Worm (Caenorhabditis elegans) whole organism, L4 larva: ENCODE data around the gene C56G2.5.
A peak's percentile ranks its signal among the peaks of the same experiment; 100 is the strongest.

ENCODE experiments used
- F10B5.3 ChIP-seq: sonication (generic microtip); optimal IDR thresholded peaks from 2 replicates; lab custom pipeline; 2016; ENCODE audit warnings: mild to moderate bottlenecking, missing genetic modification characterization, missing compliant biosample characterization
- F49E8.2 ChIP-seq: sonication (generic microtip); optimal IDR thresholded peaks from 2 replicates; lab custom pipeline; 2016; ENCODE audit warnings: missing compliant biosample characterization, mild to moderate bottlenecking, missing genetic modification characterization, borderline replicate concordance
- ceh-32 ChIP-seq: sonication (generic microtip); optimal IDR thresholded peaks from 2 replicates; lab custom pipeline; 2016; ENCODE audit warnings: mild to moderate bottlenecking, missing genetic modification characterization, missing compliant biosample characterization; ENCODE audit not compliant: poor library complexity
- ceh-44 ChIP-seq: fragments of 200-800 bp; sonication (Bioruptor generic); IDR thresholded peaks from 2 replicates; pipeline ENCODE4 v1.3.6; 2022; ENCODE audit warnings: missing genetic modification reagents, missing genetic modification characterization, missing compliant biosample characterization
- ces-1 ChIP-seq: fragments of 150-350 bp; sonication (generic microtip); optimal IDR thresholded peaks from 4 replicates; lab custom pipeline; 2014; ENCODE audit warnings: missing biosample characterization, missing genetic modification reagents, missing genetic modification characterization
- ctbp-1 ChIP-seq: fragments of 200-800 bp; sonication (Bioruptor generic); IDR thresholded peaks from 2 replicates; pipeline ENCODE4 v1.3.6; 2022; ENCODE audit warnings: missing genetic modification reagents, missing genetic modification characterization, missing compliant biosample characterization
- daf-16 ChIP-seq, 3 experiments: sonication (generic microtip); optimal IDR thresholded peaks; 2 replicates each; lab custom pipeline; 2016 to 2017; ENCODE audit warnings: missing genetic modification characterization in 3 of 3, missing genetic modification reagents in 3 of 3, mild to moderate bottlenecking in 2 of 3, missing compliant biosample characterization in 2 of 3, missing biosample characterization in 1 of 3, moderate library complexity in 1 of 3
- dmd-6 ChIP-seq: fragments of 200-800 bp; sonication (Bioruptor generic); IDR thresholded peaks from 2 replicates; pipeline ENCODE4 v1.3.6; 2022; ENCODE audit warnings: missing genetic modification reagents, missing genetic modification characterization, missing compliant biosample characterization
- dpl-1 ChIP-seq: fragments of 150-350 bp; optimal IDR thresholded peaks from 2 replicates; lab custom pipeline; 2014; ENCODE audit warnings: missing biosample characterization, missing genetic modification reagents, missing genetic modification characterization
- dve-1 ChIP-seq: sonication (generic microtip); optimal IDR thresholded peaks from 2 replicates; lab custom pipeline; 2017; ENCODE audit warnings: antibody characterized with exemption, mild to moderate bottlenecking, missing genetic modification characterization, missing compliant biosample characterization; ENCODE audit not compliant: insufficient read depth
- egl-43 ChIP-seq: fragments of 200-800 bp; sonication (Bioruptor generic); IDR thresholded peaks from 2 replicates; pipeline ENCODE4 v1.3.6; 2022; ENCODE audit warnings: missing genetic modification reagents, missing genetic modification characterization, missing compliant biosample characterization
- fkh-10 ChIP-seq: fragments of 150-350 bp; optimal IDR thresholded peaks from 2 replicates; lab custom pipeline; 2014; ENCODE audit warnings: missing biosample characterization, missing genetic modification reagents, missing genetic modification characterization
- gei-8 ChIP-seq: fragments of 200-800 bp; sonication (Bioruptor generic); optimal IDR thresholded peaks from 2 replicates; lab custom pipeline; 2018; ENCODE audit warnings: mild to moderate bottlenecking, missing genetic modification characterization, missing compliant biosample characterization
- hlh-11 ChIP-seq: fragments of 200-800 bp; sonication (Bioruptor generic); optimal IDR thresholded peaks from 2 replicates; lab custom pipeline; 2018; ENCODE audit warnings: mild to moderate bottlenecking, missing genetic modification characterization, missing compliant biosample characterization
- lin-1 ChIP-seq: fragments of 200-800 bp; sonication (Bioruptor generic); IDR thresholded peaks from 2 replicates; pipeline ENCODE4 v1.3.6; 2022; ENCODE audit warnings: missing genetic modification reagents, missing genetic modification characterization, missing compliant biosample characterization
- lin-13 ChIP-seq: fragments of 150-350 bp; optimal IDR thresholded peaks from 2 replicates; lab custom pipeline; 2014; ENCODE audit warnings: missing biosample characterization, missing genetic modification reagents, missing genetic modification characterization
- lin-39 ChIP-seq: fragments of 150-350 bp; optimal IDR thresholded peaks from 2 replicates; lab custom pipeline; 2014; ENCODE audit warnings: missing biosample characterization, missing genetic modification reagents, missing genetic modification characterization
- madf-5 ChIP-seq, 2 experiments: fragments of 200-800 bp; sonication (Bioruptor generic); IDR thresholded peaks; 2 replicates each; pipeline ENCODE4 v1.3.6; 2022; ENCODE audit warnings: missing compliant biosample characterization in 2 of 2, missing genetic modification characterization in 2 of 2
- mep-1 ChIP-seq: fragments of 150-350 bp; sonication (generic microtip); optimal IDR thresholded peaks from 3 replicates; lab custom pipeline; 2014; ENCODE audit warnings: missing biosample characterization, missing genetic modification characterization
- mxl-2 ChIP-seq: fragments of 200-800 bp; sonication (Bioruptor generic); conservative IDR thresholded peaks from 2 replicates; pipeline ENCODE4 v1.3.6; 2022; ENCODE audit warnings: missing genetic modification reagents, missing genetic modification characterization, missing compliant biosample characterization
- nhr-11 ChIP-seq: fragments of 150-350 bp; optimal IDR thresholded peaks from 2 replicates; lab custom pipeline; 2014; ENCODE audit warnings: missing biosample characterization, missing genetic modification characterization
- nhr-28 ChIP-seq: fragments of 150-350 bp; optimal IDR thresholded peaks from 2 replicates; lab custom pipeline; 2014; ENCODE audit warnings: missing biosample characterization, missing genetic modification characterization
- nhr-76 ChIP-seq: fragments of 150-350 bp; optimal IDR thresholded peaks from 2 replicates; lab custom pipeline; 2014; ENCODE audit warnings: missing biosample characterization, missing genetic modification characterization
- nhr-77 ChIP-seq: fragments of 150-350 bp; optimal IDR thresholded peaks from 2 replicates; lab custom pipeline; 2014; ENCODE audit warnings: missing biosample characterization, missing genetic modification characterization
- pqm-1 ChIP-seq: sonication (generic microtip); optimal IDR thresholded peaks from 2 replicates; lab custom pipeline; 2017; ENCODE audit warnings: missing biosample characterization, missing genetic modification characterization
- rbr-2 ChIP-seq: sonication (generic microtip); optimal IDR thresholded peaks from 2 replicates; lab custom pipeline; 2016; ENCODE audit warnings: missing genotype, missing genetic modification characterization, missing compliant biosample characterization
- saeg-2 ChIP-seq: fragments of 200-800 bp; sonication (Bioruptor generic); IDR thresholded peaks from 2 replicates; pipeline ENCODE4 v1.3.6; 2022; ENCODE audit warnings: missing genetic modification reagents, missing genetic modification characterization, missing compliant biosample characterization
- snpc-4 ChIP-seq: fragments of 150-350 bp; optimal IDR thresholded peaks from 2 replicates; lab custom pipeline; 2014; ENCODE audit warnings: missing biosample characterization, missing genetic modification characterization
- unc-130 ChIP-seq: sonication (generic microtip); optimal IDR thresholded peaks from 2 replicates; lab custom pipeline; 2016; ENCODE audit warnings: missing genetic modification reagents, missing genetic modification characterization, missing compliant biosample characterization
- unc-62 ChIP-seq, 3 experiments: fragments of 150-350 bp in 1 of 3; sonication (generic microtip); optimal IDR thresholded peaks in 2 of 3; peaks in 1 of 3; 1 replicate in 1 of 3; 2 replicates in 2 of 3; lab custom pipeline; 2014 to 2017; ENCODE audit warnings: missing biosample characterization in 3 of 3, missing genetic modification characterization in 3 of 3, missing genetic modification reagents in 3 of 3, missing genotype in 1 of 3
- ztf-11 ChIP-seq: fragments of 150-350 bp; optimal IDR thresholded peaks from 2 replicates; lab custom pipeline; 2014; ENCODE audit warnings: missing biosample characterization, missing genetic modification characterization

The C56G2.5 gene

DNA sequence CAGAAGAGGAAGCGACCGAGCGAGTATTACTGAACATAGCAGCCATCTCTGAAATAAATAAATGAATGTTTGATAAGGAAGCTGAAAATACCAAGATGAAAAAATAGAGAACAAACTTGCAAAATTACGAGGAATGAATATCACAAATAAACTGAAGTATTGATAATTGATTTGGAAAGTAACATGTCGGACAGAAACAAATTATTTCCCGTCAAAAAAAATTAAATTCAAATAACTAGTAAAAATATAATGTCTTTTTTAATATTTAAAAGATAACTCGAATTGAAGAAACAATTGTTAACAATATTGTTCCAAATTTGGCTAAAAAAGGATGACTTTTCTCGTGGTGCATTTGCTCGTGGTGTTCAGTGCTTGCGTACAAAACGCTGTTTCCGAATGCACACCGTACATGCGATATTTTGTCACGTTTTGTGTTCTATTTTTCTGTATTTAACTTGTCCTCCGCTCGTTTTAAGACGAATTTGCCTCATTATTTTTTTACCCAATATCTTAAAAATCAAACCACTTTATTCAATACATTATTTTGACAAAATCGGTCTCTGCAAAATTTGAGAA lies 17.9 kb upstream of the C56G2.5 start, which contains the start of gene rpn-13 (continued):
- peak in 1 of 2 experiments; percentile 94 for TF ChIP-seq unc-62 (GFP tag; optimal IDR thresholded peaks at IDR 0.05 in 1 of 2; lab: Kevin White, UChicago)
- no peak for TF ChIP-seq unc-62 (tag; optimal IDR thresholded peaks at IDR 0.05; lab: Kevin White, UChicago)
- TF ChIP-seq gei-8 = no peak
- peak; percentile 53 for TF ChIP-seq dve-1 (tag; lab: Kevin White, UChicago)
- TF ChIP-seq fkh-10 (GFP tag; lab: Kevin White, UChicago) = peak; percentile 22
- TF ChIP-seq mxl-2 (GFP tag; lab: Robert Waterston, UW) = no peak
- no peak for TF ChIP-seq nhr-76 (tag; lab: Kevin White, UChicago)
- peak; percentile 31 for TF ChIP-seq rbr-2
- peak; percentile 51 for TF ChIP-seq dpl-1 (GFP tag; lab: Kevin White, UChicago)
- TF ChIP-seq, all 104 proteins: peak for 18

DNA sequence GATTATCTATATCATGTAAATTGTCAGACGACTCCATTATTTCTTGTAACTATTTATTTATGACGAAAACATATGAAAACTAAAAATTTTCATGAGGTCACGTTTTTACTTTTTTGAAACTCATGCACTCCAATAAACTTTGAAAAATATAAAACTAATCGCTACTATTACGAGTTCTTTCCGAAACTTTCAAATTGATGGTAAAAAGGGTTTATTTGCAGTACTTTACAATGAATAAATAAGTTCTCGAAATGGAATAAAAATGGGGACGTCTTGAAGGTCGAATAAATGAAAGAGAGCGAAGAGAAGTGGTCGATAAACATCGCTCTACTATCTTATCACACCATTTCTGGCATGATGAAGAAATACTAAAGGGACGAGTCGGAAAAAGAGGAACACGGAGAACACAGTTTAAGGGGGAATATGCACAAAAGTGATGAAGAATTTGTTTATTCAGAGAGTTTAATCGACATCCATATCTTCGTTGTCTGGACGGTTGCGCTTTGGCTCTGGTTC lies 15.9 kb upstream of the C56G2.5 start, which contains the start of gene let-767:
TSS of gene let-767 (minus strand) at position 51 of the 516 bp plus-strand sequence.
- TF ChIP-seq mep-1 (tag; lab: Kevin White, UChicago) (peak; percentile 21), dmd-6 (GFP tag; lab: Robert Waterston, UW) (peak; percentile 7; the same call in 1 of the 2 replicates), nhr-77 (tag; lab: Kevin White, UChicago) (no peak), daf-16 (GFP tag; optimal IDR thresholded peaks at IDR 0.05; lab: Kevin White, UChicago) (no peak), daf-16 (tag; optimal IDR thresholded peaks at IDR 0.05; lab: Kevin White, UChicago) (peak; percentile 68), lin-13 (peak; percentile 47), hlh-11 (peak; percentile 28), pqm-1 (tag; lab: Kevin White, UChicago) (peak; percentile 70), nhr-28 (tag; lab: Kevin White, UChicago) (peak; percentile 41), ceh-32 (tag; lab: Kevin White, UChicago) (no peak)
- TF ChIP-seq, all 104 proteins: peak for 7

DNA sequence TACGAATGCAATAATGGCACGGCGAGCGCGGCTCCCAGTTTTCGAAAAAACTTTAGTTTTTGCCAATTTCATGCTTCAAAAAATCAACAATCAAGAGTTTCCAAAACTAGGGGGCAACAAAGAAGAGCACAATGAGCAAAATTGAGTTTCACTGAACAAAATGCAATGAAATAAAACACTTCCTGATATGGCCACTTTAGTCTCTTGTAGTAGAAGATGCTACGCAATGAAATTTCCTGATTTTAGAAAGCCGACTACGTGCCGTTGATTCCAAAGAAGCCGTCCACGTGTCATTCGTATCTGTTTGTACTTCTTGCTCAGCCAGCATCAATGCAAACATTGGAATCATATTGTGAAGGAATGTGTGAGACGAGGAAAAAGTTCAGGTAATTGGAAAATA lies 10.3 kb upstream of the C56G2.5 start:
- TF ChIP-seq F10B5.3 (tag; lab: Kevin White, UChicago) = no peak
- TF ChIP-seq fkh-10 (GFP tag; lab: Kevin White, UChicago) = peak; percentile 24

DNA sequence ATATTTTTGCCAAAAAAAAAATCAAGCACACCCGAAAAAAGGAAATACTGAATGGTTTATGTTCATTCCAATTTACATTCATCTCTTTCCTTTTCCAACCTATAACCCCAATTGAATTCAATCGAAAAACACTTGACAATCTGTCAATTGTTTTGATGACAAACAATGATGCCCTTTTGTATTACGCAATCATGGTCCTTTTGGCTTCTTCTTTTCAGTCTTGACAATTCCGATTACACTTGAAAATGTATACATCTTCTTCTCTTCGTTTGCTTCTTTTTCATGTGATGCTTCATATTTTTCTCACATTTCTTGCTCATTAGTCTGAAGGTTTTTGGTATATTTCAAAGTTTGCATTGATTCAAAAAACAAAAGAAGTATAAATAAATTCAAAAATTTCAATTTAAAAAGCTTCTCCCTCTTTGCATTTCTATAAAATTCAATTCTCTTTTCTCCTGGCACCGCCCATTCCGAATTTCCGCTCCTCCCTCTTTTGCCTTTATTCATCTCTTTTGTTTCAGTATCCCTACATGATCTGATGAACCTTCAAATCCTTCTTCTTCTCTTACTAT lies 7.3 kb upstream of the C56G2.5 start, which contains the start of gene C56G2.4:
TSS of gene C56G2.4 (plus strand) at position 522 of the 572 bp plus-strand sequence.
- TF ChIP-seq mxl-2 (GFP tag; lab: Robert Waterston, UW) (no peak), unc-130 (GFP tag; lab: Kevin White, UChicago) (no peak), nhr-76 (tag; lab: Kevin White, UChicago) (no peak), saeg-2 (GFP tag; lab: Robert Waterston, UW) (no peak), egl-43 (GFP tag; lab: Robert Waterston, UW) (no peak), F49E8.2 (no peak), lin-1 (no peak), dpl-1 (GFP tag; lab: Kevin White, UChicago) (no peak), snpc-4 (no peak), ztf-11 (tag; lab: Kevin White, UChicago) (no peak), nhr-11 (tag; lab: Kevin White, UChicago) (no peak)

DNA sequence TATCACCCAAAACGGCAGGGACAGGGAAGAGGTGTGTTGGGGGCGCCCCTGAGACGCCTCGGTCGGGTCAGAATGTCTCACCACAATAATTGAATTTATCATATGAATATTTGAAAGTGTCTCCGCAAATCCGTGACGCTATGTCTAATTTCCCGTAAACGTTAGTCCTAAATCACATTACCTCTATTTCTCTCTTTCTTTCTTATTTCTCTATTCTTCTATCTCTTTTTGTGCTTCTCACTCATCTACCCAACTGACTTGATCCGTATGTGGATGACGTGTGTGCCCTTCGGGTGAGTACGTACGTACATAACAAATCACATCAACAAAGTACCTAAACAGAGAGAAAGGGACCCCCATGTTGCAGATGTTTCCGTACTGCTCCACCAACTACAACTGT lies 6.7 kb downstream of the C56G2.5 start:
- TF ChIP-seq fkh-10 (GFP tag; lab: Kevin White, UChicago) = peak; percentile 92
- TF ChIP-seq madf-5 (GFP tag; IDR thresholded peaks at IDR 0.05; lab: Robert Waterston, UW) = no peak
- no peak for TF ChIP-seq ceh-44
- TF ChIP-seq ctbp-1 (GFP tag; lab: Robert Waterston, UW) = peak; percentile 64; the same call in 1 of the 2 replicates
- TF ChIP-seq unc-62 (GFP tag; optimal IDR thresholded peaks at IDR 0.05 in 1 of 2; lab: Kevin White, UChicago) = peak in 1 of 2 experiments; percentile 8
- TF ChIP-seq unc-62 (tag; optimal IDR thresholded peaks at IDR 0.05; lab: Kevin White, UChicago) = no peak
- peak; percentile 93 for TF ChIP-seq ces-1
- no peak for TF ChIP-seq lin-39
- TF ChIP-seq, all 104 proteins: peak for 4
